Worm (Caenorhabditis elegans) whole organism, L4 larva: ENCODE results near the gene mps-4.

ENCODE experiments used
- F37D6.2 ChIP-seq: sonication (generic microtip); optimal IDR thresholded peaks from 2 replicates; lab custom pipeline; 2016; ENCODE audit warnings: mild to moderate bottlenecking, missing genetic modification characterization, missing compliant biosample characterization
- F44E2.7 ChIP-seq: fragments of 200-800 bp; sonication (Bioruptor generic); IDR thresholded peaks from 2 replicates; pipeline ENCODE4 v2.1.2; 2022; ENCODE audit warnings: missing genetic modification characterization, missing compliant biosample characterization
- T20F7.1 ChIP-seq: fragments of 200-800 bp; sonication (Bioruptor generic); optimal IDR thresholded peaks from 2 replicates; lab custom pipeline; 2018; ENCODE audit warnings: mild to moderate bottlenecking, missing genetic modification characterization, missing compliant biosample characterization
- Y5F2A.4 ChIP-seq: fragments of 200-800 bp; sonication (Bioruptor generic); optimal IDR thresholded peaks from 2 replicates; lab custom pipeline; 2018; ENCODE audit warnings: mild to moderate bottlenecking, missing genetic modification characterization, missing compliant biosample characterization
- ZK546.5 ChIP-seq, 2 experiments: sonication (generic microtip); optimal IDR thresholded peaks; 2 replicates each; lab custom pipeline; 2017; ENCODE audit warnings: missing biosample characterization in 2 of 2, missing genetic modification characterization in 2 of 2
- aha-1 ChIP-seq: fragments of 150-350 bp; peaks from one replicate; lab custom pipeline; 2014; ENCODE audit warnings: missing biosample characterization, missing genetic modification characterization
- arid-1 ChIP-seq: fragments of 200-800 bp; sonication (Bioruptor generic); conservative IDR thresholded peaks from 2 replicates; pipeline ENCODE4 v1.3.6; 2022; ENCODE audit warnings: missing genetic modification reagents, missing genetic modification characterization, missing compliant biosample characterization
- ceh-20 ChIP-seq: fragments of 200-800 bp; sonication (Bioruptor generic); IDR thresholded peaks from 2 replicates; pipeline ENCODE4 v1.3.6; 2022; ENCODE audit warnings: missing genetic modification reagents, missing genetic modification characterization, missing compliant biosample characterization
- ceh-44 ChIP-seq: fragments of 200-800 bp; sonication (Bioruptor generic); IDR thresholded peaks from 2 replicates; pipeline ENCODE4 v1.3.6; 2022; ENCODE audit warnings: missing genetic modification reagents, missing genetic modification characterization, missing compliant biosample characterization
- ceh-62 ChIP-seq: sonication (generic microtip); optimal IDR thresholded peaks from 2 replicates; lab custom pipeline; 2017; ENCODE audit warnings: missing biosample characterization, missing genetic modification characterization
- ceh-82 ChIP-seq: sonication (generic microtip); optimal IDR thresholded peaks from 2 replicates; lab custom pipeline; 2017; ENCODE audit warnings: missing biosample characterization, missing genetic modification characterization
- ces-1 ChIP-seq: fragments of 150-350 bp; sonication (generic microtip); optimal IDR thresholded peaks from 4 replicates; lab custom pipeline; 2014; ENCODE audit warnings: missing biosample characterization, missing genetic modification reagents, missing genetic modification characterization
- daf-12 ChIP-seq: fragments of 150-350 bp; optimal IDR thresholded peaks from 2 replicates; lab custom pipeline; 2014; ENCODE audit warnings: missing biosample characterization, missing genetic modification reagents, missing genetic modification characterization
- daf-16 ChIP-seq, 3 experiments: sonication (generic microtip); optimal IDR thresholded peaks; 2 replicates each; lab custom pipeline; 2016 to 2017; ENCODE audit warnings: missing genetic modification characterization in 3 of 3, missing genetic modification reagents in 3 of 3, mild to moderate bottlenecking in 2 of 3, missing compliant biosample characterization in 2 of 3, missing biosample characterization in 1 of 3, moderate library complexity in 1 of 3
- dmd-6 ChIP-seq: fragments of 200-800 bp; sonication (Bioruptor generic); IDR thresholded peaks from 2 replicates; pipeline ENCODE4 v1.3.6; 2022; ENCODE audit warnings: missing genetic modification reagents, missing genetic modification characterization, missing compliant biosample characterization
- dmd-8 ChIP-seq: fragments of 200-800 bp; sonication (Bioruptor generic); IDR thresholded peaks from 2 replicates; pipeline ENCODE4 v1.3.6; 2022; ENCODE audit warnings: missing genetic modification characterization, missing compliant biosample characterization
- dmd-9 ChIP-seq: fragments of 200-800 bp; sonication (Bioruptor generic); IDR thresholded peaks from 2 replicates; pipeline ENCODE4 v1.3.6; 2022; ENCODE audit warnings: missing genetic modification reagents, missing genetic modification characterization, missing compliant biosample characterization
- dpl-1 ChIP-seq: fragments of 150-350 bp; optimal IDR thresholded peaks from 2 replicates; lab custom pipeline; 2014; ENCODE audit warnings: missing biosample characterization, missing genetic modification reagents, missing genetic modification characterization
- dve-1 ChIP-seq: sonication (generic microtip); optimal IDR thresholded peaks from 2 replicates; lab custom pipeline; 2017; ENCODE audit warnings: antibody characterized with exemption, mild to moderate bottlenecking, missing genetic modification characterization, missing compliant biosample characterization; ENCODE audit not compliant: insufficient read depth
- egl-43 ChIP-seq: fragments of 200-800 bp; sonication (Bioruptor generic); IDR thresholded peaks from 2 replicates; pipeline ENCODE4 v1.3.6; 2022; ENCODE audit warnings: missing genetic modification reagents, missing genetic modification characterization, missing compliant biosample characterization
- fos-1 ChIP-seq: fragments of 150-350 bp; optimal IDR thresholded peaks from 2 replicates; lab custom pipeline; 2014; ENCODE audit warnings: missing biosample characterization, missing genetic modification characterization
- hif-1 ChIP-seq, 2 experiments: sonication (generic microtip); optimal IDR thresholded peaks; 2 replicates each; lab custom pipeline; 2016 to 2017; ENCODE audit warnings: missing compliant biosample characterization in 2 of 2, missing genetic modification characterization in 2 of 2, missing genetic modification reagents in 2 of 2, missing genotype in 2 of 2, mild to moderate bottlenecking in 1 of 2
- hlh-11 ChIP-seq: fragments of 200-800 bp; sonication (Bioruptor generic); optimal IDR thresholded peaks from 2 replicates; lab custom pipeline; 2018; ENCODE audit warnings: mild to moderate bottlenecking, missing genetic modification characterization, missing compliant biosample characterization
- hlh-30 ChIP-seq: sonication (generic microtip); optimal IDR thresholded peaks from 2 replicates; lab custom pipeline; 2017; ENCODE audit warnings: antibody characterized with exemption, mild to moderate bottlenecking, missing genetic modification characterization, missing compliant biosample characterization; ENCODE audit not compliant: insufficient read depth
- hmg-1.1 ChIP-seq: fragments of 200-800 bp; sonication (Bioruptor generic); IDR thresholded peaks from 2 replicates; pipeline ENCODE4 v1.3.6; 2022; ENCODE audit warnings: missing genetic modification reagents, missing genetic modification characterization, missing compliant biosample characterization
- lin-13 ChIP-seq: fragments of 150-350 bp; optimal IDR thresholded peaks from 2 replicates; lab custom pipeline; 2014; ENCODE audit warnings: missing biosample characterization, missing genetic modification reagents, missing genetic modification characterization
- lin-38 ChIP-seq: fragments of 200-800 bp; sonication (Bioruptor generic); IDR thresholded peaks from 2 replicates; pipeline ENCODE4 v1.3.6; 2022; ENCODE audit warnings: missing genetic modification reagents, missing genetic modification characterization, missing compliant biosample characterization
- lin-39 ChIP-seq: fragments of 150-350 bp; optimal IDR thresholded peaks from 2 replicates; lab custom pipeline; 2014; ENCODE audit warnings: missing biosample characterization, missing genetic modification reagents, missing genetic modification characterization
- lsy-2 ChIP-seq, 2 experiments: fragments of 150-350 bp in 1 of 2; sonication (generic microtip) in 1 of 2; optimal IDR thresholded peaks; 2 replicates each; lab custom pipeline; 2014 to 2017; ENCODE audit warnings: missing biosample characterization in 2 of 2, missing genetic modification characterization in 2 of 2
- mep-1 ChIP-seq: fragments of 150-350 bp; sonication (generic microtip); optimal IDR thresholded peaks from 3 replicates; lab custom pipeline; 2014; ENCODE audit warnings: missing biosample characterization, missing genetic modification characterization
- mes-2 ChIP-seq: sonication (generic microtip); optimal IDR thresholded peaks from 2 replicates; lab custom pipeline; 2016; ENCODE audit warnings: missing genotype, mild to moderate bottlenecking, missing genetic modification characterization, missing compliant biosample characterization; ENCODE audit not compliant: poor library complexity, severe bottlenecking
- nhr-11 ChIP-seq: fragments of 150-350 bp; optimal IDR thresholded peaks from 2 replicates; lab custom pipeline; 2014; ENCODE audit warnings: missing biosample characterization, missing genetic modification characterization
- nhr-237 ChIP-seq: sonication (generic microtip); optimal IDR thresholded peaks from 2 replicates; lab custom pipeline; 2017; ENCODE audit warnings: missing biosample characterization, missing genetic modification characterization
- nhr-28 ChIP-seq: fragments of 150-350 bp; optimal IDR thresholded peaks from 2 replicates; lab custom pipeline; 2014; ENCODE audit warnings: missing biosample characterization, missing genetic modification characterization
- nhr-48 ChIP-seq: sonication (generic microtip); optimal IDR thresholded peaks from 2 replicates; lab custom pipeline; 2016; ENCODE audit warnings: mild to moderate bottlenecking, missing genetic modification characterization, missing compliant biosample characterization
- php-3 ChIP-seq: fragments of 200-800 bp; sonication (Bioruptor generic); IDR thresholded peaks from 2 replicates; pipeline ENCODE4 v1.3.6; 2022; ENCODE audit warnings: missing genetic modification reagents, missing genetic modification characterization, missing compliant biosample characterization
- pqm-1 ChIP-seq: sonication (generic microtip); optimal IDR thresholded peaks from 2 replicates; lab custom pipeline; 2017; ENCODE audit warnings: missing biosample characterization, missing genetic modification characterization
- saeg-2 ChIP-seq: fragments of 200-800 bp; sonication (Bioruptor generic); IDR thresholded peaks from 2 replicates; pipeline ENCODE4 v1.3.6; 2022; ENCODE audit warnings: missing genetic modification reagents, missing genetic modification characterization, missing compliant biosample characterization
- set-16 ChIP-seq: fragments of 200-800 bp; sonication (Bioruptor generic); IDR thresholded peaks from 2 replicates; pipeline ENCODE4 v1.3.6; 2022; ENCODE audit warnings: missing genetic modification reagents, missing genetic modification characterization, missing compliant biosample characterization
- spr-1 ChIP-seq: sonication (generic microtip); optimal IDR thresholded peaks from 2 replicates; lab custom pipeline; 2016; ENCODE audit warnings: mild to moderate bottlenecking, missing genetic modification characterization, missing compliant biosample characterization
- spr-3 ChIP-seq: fragments of 200-800 bp; sonication (Bioruptor generic); optimal IDR thresholded peaks from 2 replicates; lab custom pipeline; 2018; ENCODE audit warnings: mild to moderate bottlenecking, missing genetic modification characterization, missing compliant biosample characterization
- tra-1 ChIP-seq: fragments of 200-800 bp; sonication (Bioruptor generic); IDR thresholded peaks from 2 replicates; pipeline ENCODE4 v1.3.6; 2022; ENCODE audit warnings: missing genetic modification reagents, missing genetic modification characterization, missing compliant biosample characterization
- zfp-3 ChIP-seq: fragments of 200-800 bp; sonication (Bioruptor generic); conservative IDR thresholded peaks from 2 replicates; pipeline ENCODE4 v1.3.6; 2022; ENCODE audit warnings: missing genetic modification reagents, missing genetic modification characterization, missing compliant biosample characterization
- zip-11 ChIP-seq: fragments of 200-800 bp; sonication (Bioruptor generic); IDR thresholded peaks from 2 replicates; pipeline ENCODE4 v1.3.6; 2022; ENCODE audit warnings: missing genetic modification characterization, missing compliant biosample characterization
- zip-2 ChIP-seq: fragments of 150-350 bp; optimal IDR thresholded peaks from 2 replicates; lab custom pipeline; 2014; ENCODE audit warnings: missing biosample characterization, missing genetic modification characterization

The mps-4 gene

ce11 chrIII:8245591-8245990, 26.0 kb downstream of the mps-4 start, which contains the start of gene C02F5.3:
TSS of gene C02F5.3 (plus strand) at chrIII:8245891.
- TF ChIP-seq zfp-3 (GFP tag; lab: Robert Waterston, UW) (no peak), lsy-2 (tag; optimal IDR thresholded peaks at IDR 0.05; lab: Kevin White, UChicago) (no peak), ceh-44 (GFP tag; lab: Robert Waterston, UW) (no peak), set-16 (GFP tag; lab: Robert Waterston, UW) (no peak), zip-11 (GFP tag; lab: Robert Waterston, UW) (no peak), spr-1 (no peak), daf-16 (GFP tag; optimal IDR thresholded peaks at IDR 0.05; lab: Kevin White, UChicago) (no peak), daf-16 (tag; optimal IDR thresholded peaks at IDR 0.05; lab: Kevin White, UChicago) (no peak), saeg-2 (GFP tag; lab: Robert Waterston, UW) (no peak), arid-1 (GFP tag; lab: Robert Waterston, UW) (no peak), aha-1 (tag; lab: Kevin White, UChicago) (no peak), ZK546.5 (tag; optimal IDR thresholded peaks at IDR 0.05; lab: Kevin White, UChicago) (no peak), ceh-20 (GFP tag; lab: Robert Waterston, UW) (no peak), spr-3 (GFP tag; lab: Kevin White, UChicago) (no peak), dmd-9 (GFP tag; lab: Robert Waterston, UW) (no peak), ceh-82 (tag; lab: Kevin White, UChicago) (no peak), lin-39 (no peak), egl-43 (GFP tag; lab: Robert Waterston, UW) (no peak), pqm-1 (tag; lab: Kevin White, UChicago) (no peak), daf-12 (no peak)

- TF ChIP-seq dpl-1 (GFP tag; lab: Kevin White, UChicago) (peak; percentile 26), mep-1 (tag; lab: Kevin White, UChicago) (no peak), zip-2 (tag; lab: Kevin White, UChicago) (no peak), ceh-62 (tag; lab: Kevin White, UChicago) (no peak), set-16 (GFP tag; lab: Robert Waterston, UW) (no peak), lin-38 (GFP tag; lab: Robert Waterston, UW) (0 out of 2 replicates have a peak, but pooled peaks have one; percentile 14), ces-1 (GFP tag; lab: Kevin White, UChicago) (no peak), F37D6.2 (no peak), tra-1 (no peak), fos-1 (tag; lab: Kevin White, UChicago) (no peak), mes-2 (peak; percentile 36), lsy-2 (tag; optimal IDR thresholded peaks at IDR 0.05; lab: Kevin White, UChicago) (peak in 1 of 2 experiments; percentile 59), arid-1 (GFP tag; lab: Robert Waterston, UW) (no peak), php-3 (GFP tag; lab: Robert Waterston, UW) (no peak), nhr-237 (tag; lab: Kevin White, UChicago) (no peak)
Observed at ce11 chrIII:8244052-8244451, 27.5 kb downstream of the mps-4 start, which contains the start of the genes pbs-6 and cids-1. TSS of gene pbs-6 (minus strand) at chrIII:8244092. TSS of gene cids-1 (plus strand) at chrIII:8244445.

- TF ChIP-seq nhr-11 (tag; lab: Kevin White, UChicago): peak; percentile 48
- 0 out of 2 replicates have a peak, but pooled peaks have one; percentile 32 for TF ChIP-seq arid-1 (GFP tag; lab: Robert Waterston, UW)
- TF ChIP-seq hlh-30 (tag; lab: Kevin White, UChicago): peak; percentile 79
- TF ChIP-seq zip-2 (tag; lab: Kevin White, UChicago): no peak
- TF ChIP-seq dve-1 (tag; lab: Kevin White, UChicago): peak; percentile 51
- TF ChIP-seq lin-13 (GFP tag; lab: Kevin White, UChicago): peak; percentile 44
- peak; percentile 51 for TF ChIP-seq lin-38 (GFP tag; lab: Robert Waterston, UW)
- peak in 1 of 2 experiments; percentile 53 for TF ChIP-seq lsy-2 (tag; optimal IDR thresholded peaks at IDR 0.05; lab: Kevin White, UChicago)
- peak; percentile 99 for TF ChIP-seq nhr-28 (tag; lab: Kevin White, UChicago)
- no peak for TF ChIP-seq Y5F2A.4 (GFP tag; lab: Kevin White, UChicago)
- peak; percentile 20 for TF ChIP-seq T20F7.1
- peak; percentile 9 for TF ChIP-seq nhr-48 (tag; lab: Kevin White, UChicago)
- TF ChIP-seq hlh-11 (tag; lab: Kevin White, UChicago): peak; percentile 64
- TF ChIP-seq dpl-1 (GFP tag; lab: Kevin White, UChicago): no peak
- TF ChIP-seq mep-1 (tag; lab: Kevin White, UChicago): peak; percentile 63
- no peak for TF ChIP-seq F44E2.7
- TF ChIP-seq fos-1 (tag; lab: Kevin White, UChicago): no peak
- TF ChIP-seq hif-1 (tag; optimal IDR thresholded peaks at IDR 0.05; lab: Kevin White, UChicago): no peak
- TF ChIP-seq dmd-8: 0 out of 2 replicates have a peak, but pooled peaks have one; percentile 45
- peak; percentile 53 for TF ChIP-seq mes-2
- TF ChIP-seq hmg-1.1 (GFP tag; lab: Robert Waterston, UW): 0 out of 2 replicates have a peak, but pooled peaks have one; percentile 40
- peak; percentile 17; the same call in 1 of the 2 replicates for TF ChIP-seq dmd-6 (GFP tag; lab: Robert Waterston, UW)
- TF ChIP-seq daf-16 (GFP tag; optimal IDR thresholded peaks at IDR 0.05; lab: Kevin White, UChicago): no peak
- peak; percentile 39 for TF ChIP-seq daf-16 (tag; optimal IDR thresholded peaks at IDR 0.05; lab: Kevin White, UChicago)
- TF ChIP-seq ZK546.5 (tag; optimal IDR thresholded peaks at IDR 0.05; lab: Kevin White, UChicago): no peak
Observed at ce11 chrIII:8242809-8243208, 28.8 kb downstream of the mps-4 start, which contains the start of gene C02F5.12. TSS of gene C02F5.12 (minus strand) at chrIII:8243029.
